Fruit fly (Drosophila melanogaster): ENCODE results near the gene Nedd4.

Gene Nedd4

DNA sequence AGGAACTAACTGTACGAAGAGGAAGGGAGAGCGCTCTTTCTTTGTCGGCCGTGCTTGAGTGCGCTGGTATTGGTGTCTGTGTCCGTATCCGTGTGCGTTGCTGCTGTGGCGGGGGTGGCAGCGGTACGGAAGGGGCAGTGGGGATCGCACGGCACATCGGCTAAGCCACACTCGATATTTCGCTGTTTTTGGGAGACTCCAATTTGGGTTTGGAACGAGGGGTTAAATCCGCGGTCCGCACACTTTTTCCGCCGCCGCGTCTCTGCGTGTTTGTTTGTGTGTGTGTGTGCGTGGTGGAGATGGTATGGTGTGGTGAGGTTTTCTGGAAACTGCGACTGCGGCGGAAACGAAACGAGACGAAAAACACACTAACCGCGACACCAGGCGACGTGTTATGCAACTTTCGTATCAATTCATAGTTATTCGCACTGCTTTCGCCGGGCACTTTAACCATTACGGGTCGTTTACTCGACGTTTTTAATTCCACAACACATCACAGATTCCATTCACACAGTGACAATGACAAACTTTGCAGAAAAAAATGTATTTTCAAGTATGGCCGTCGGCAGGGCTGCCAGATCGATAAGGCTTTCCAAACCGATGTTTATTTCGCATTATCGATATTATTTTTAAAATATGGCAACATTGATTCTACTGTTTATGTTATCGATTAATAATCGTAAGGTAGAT lies 27.5 kb downstream of the Nedd4 start, which contains the start of gene CycT (continued):
- peak; percentile 73 for TF ChIP-seq CG6854 (GFP tag; optimal IDR thresholded peaks at IDR 0.05)
- TF ChIP-seq CG4424 (GFP tag; optimal IDR thresholded peaks at IDR 0.05), result no peak
- TF ChIP-seq shn (GFP tag; optimal IDR thresholded peaks at IDR 0.05), result no peak
- TF ChIP-seq tin (GFP tag; optimal IDR thresholded peaks at IDR 0.05), result no peak
- no peak for TF ChIP-seq CG8944 (GFP tag; optimal IDR thresholded peaks at IDR 0.05)
- peak; percentile 89 for TF ChIP-seq ato (GFP tag; IDR thresholded peaks at IDR 0.05; ENCODE audit: partially characterized antibody)
- peak; percentile 1 for TF ChIP-seq salm (tag; optimal IDR thresholded peaks at IDR 0.05)
- TF ChIP-seq CG9797 (GFP tag; optimal IDR thresholded peaks at IDR 0.05), result peak; percentile 33
- peak; percentile 30 for TF ChIP-seq p53 (GFP tag; optimal IDR thresholded peaks at IDR 0.05)
- no peak for TF ChIP-seq fd96Cb (tag; optimal IDR thresholded peaks at IDR 0.05)
- peak; percentile 92 for TF ChIP-seq BEAF-32 (GFP tag; optimal IDR thresholded peaks at IDR 0.05)
- peak; percentile 92 for TF ChIP-seq knrl (GFP tag; IDR thresholded peaks at IDR 0.05; ENCODE audit: partially characterized antibody)
- no peak for TF ChIP-seq ATbp (GFP tag; optimal IDR thresholded peaks at IDR 0.05)
- TF ChIP-seq CHES-1-like (GFP tag; optimal IDR thresholded peaks at IDR 0.05), result no peak
- TF ChIP-seq Drgx (GFP tag; IDR thresholded peaks at IDR 0.05), result peak; percentile 23; the same call in 1 of the 2 replicates
- TF ChIP-seq CG6254 (GFP tag; optimal IDR thresholded peaks at IDR 0.05), result no peak
- TF ChIP-seq H2.0 (GFP tag; IDR thresholded peaks at IDR 0.05), result no peak
- no peak for TF ChIP-seq Six4 (GFP tag; optimal IDR thresholded peaks at IDR 0.05)
- peak in 1 of 2 experiments; percentile 52 for TF ChIP-seq insv (GFP tag; optimal IDR thresholded peaks at IDR 0.05)
- peak; percentile 19 for TF ChIP-seq CG9437 (GFP tag; optimal IDR thresholded peaks at IDR 0.05)
- peak; percentile 47 for TF ChIP-seq CG8290 (GFP tag; optimal IDR thresholded peaks at IDR 0.05)
- TF ChIP-seq CG8290 (tag; optimal IDR thresholded peaks at IDR 0.05), result peak; percentile 7 to 31
- peak; percentile 9; the same call in 1 of the 2 replicates for TF ChIP-seq chm (GFP tag; IDR thresholded peaks at IDR 0.05)
- no peak for TF ChIP-seq emc (GFP tag; optimal IDR thresholded peaks at IDR 0.05)
- TF ChIP-seq CG9932 (GFP tag; IDR thresholded peaks at IDR 0.05), result no peak; the same call in 1 of the 2 replicates
- TF ChIP-seq fd102C (GFP tag; optimal IDR thresholded peaks at IDR 0.05), result no peak
- TF ChIP-seq vfl (GFP tag; optimal IDR thresholded peaks at IDR 0.05), result no peak
- TF ChIP-seq maf-S (GFP tag; optimal IDR thresholded peaks at IDR 0.05), result no peak
- TF ChIP-seq ham (GFP tag; IDR thresholded peaks at IDR 0.05), result no peak
- no peak for TF ChIP-seq tio (GFP tag; optimal IDR thresholded peaks at IDR 0.05)
- no peak for TF ChIP-seq Hmx (GFP tag; optimal IDR thresholded peaks at IDR 0.05)
- no peak for TF ChIP-seq Neu2 (GFP tag; optimal IDR thresholded peaks at IDR 0.05; ENCODE audit: borderline replicate concordance)
- TF ChIP-seq CG1602 (GFP tag; optimal IDR thresholded peaks at IDR 0.05), result no peak
- peak; percentile 18 for TF ChIP-seq CG17186 (GFP tag; optimal IDR thresholded peaks at IDR 0.05)
- no peak for TF ChIP-seq bab2 (GFP tag; optimal IDR thresholded peaks at IDR 0.05)
- TF ChIP-seq Ssrp (tag; optimal IDR thresholded peaks at IDR 0.05), result no peak
- TF ChIP-seq so (GFP tag; IDR thresholded peaks at IDR 0.05), result 0 out of 3 replicates have a peak, but pooled peaks have one; percentile 7
- peak; percentile 92 for TF ChIP-seq Opbp (GFP tag; IDR thresholded peaks at IDR 0.05; ENCODE audit: partially characterized antibody)
- no peak for TF ChIP-seq CG13424 (tag; optimal IDR thresholded peaks at IDR 0.05)
- no peak for TF ChIP-seq Optix (GFP tag; IDR thresholded peaks at IDR 0.05)
- peak; percentile 31 for TF ChIP-seq cwo (GFP tag; optimal IDR thresholded peaks at IDR 0.05)
- peak; percentile 99 for TF ChIP-seq phol (tag; optimal IDR thresholded peaks at IDR 0.05)
- TF ChIP-seq otp (GFP tag; IDR thresholded peaks at IDR 0.05), result no peak
- no peak for TF ChIP-seq Ets65A (GFP tag)
- TF ChIP-seq CG13624 (GFP tag; optimal IDR thresholded peaks at IDR 0.05), result peak; percentile 54
- TF ChIP-seq lbe (GFP tag; optimal IDR thresholded peaks at IDR 0.05), result peak; percentile 38
- TF ChIP-seq CG7745 (tag; optimal IDR thresholded peaks at IDR 0.05), result no peak
- TF ChIP-seq lmd (GFP tag; IDR thresholded peaks at IDR 0.05), result no peak
- TF ChIP-seq CG6689 (GFP tag; IDR thresholded peaks at IDR 0.05), result no peak
- no peak for TF ChIP-seq ssp (GFP tag; IDR thresholded peaks at IDR 0.05)
- TF ChIP-seq CG16863 (GFP tag; optimal IDR thresholded peaks at IDR 0.05), result no peak
